Worm (Caenorhabditis elegans) whole organism, L3 larva: Measurements from ENCODE around the gene C07E3.10.

Experiments used
- R02D3.7 ChIP-seq: fragments of 150-350 bp; optimal IDR thresholded peaks from 2 replicates; lab custom pipeline; 2014; ENCODE audit warnings: missing biosample characterization, missing genetic modification characterization
- ZK546.5 ChIP-seq: sonication (generic microtip); optimal IDR thresholded peaks from 2 replicates; lab custom pipeline; 2017; ENCODE audit warnings: missing biosample characterization, missing genetic modification characterization
- aly-2 ChIP-seq: fragments of 150-350 bp; optimal IDR thresholded peaks from 2 replicates; lab custom pipeline; 2014; ENCODE audit warnings: missing biosample characterization, missing genetic modification characterization
- ceh-16 ChIP-seq: sonication (generic microtip); optimal IDR thresholded peaks from 2 replicates; lab custom pipeline; 2017; ENCODE audit warnings: missing biosample characterization, missing genetic modification characterization
- ceh-28 ChIP-seq: fragments of 150-350 bp; optimal IDR thresholded peaks from 2 replicates; lab custom pipeline; 2014; ENCODE audit warnings: missing biosample characterization, missing genetic modification reagents, missing genetic modification characterization
- ceh-82 ChIP-seq: fragments of 150-350 bp; optimal IDR thresholded peaks from 2 replicates; lab custom pipeline; 2014; ENCODE audit warnings: missing biosample characterization, missing genetic modification characterization
- ceh-9 ChIP-seq: sonication (generic microtip); optimal IDR thresholded peaks from 2 replicates; lab custom pipeline; 2018; ENCODE audit warnings: missing biosample characterization, missing genetic modification characterization
- egl-27 ChIP-seq: sonication (generic microtip); optimal IDR thresholded peaks from 4 replicates; lab custom pipeline; 2017; ENCODE audit warnings: missing biosample characterization, missing genetic modification reagents, missing genetic modification characterization
- egl-5 ChIP-seq: fragments of 150-350 bp; optimal IDR thresholded peaks from 2 replicates; lab custom pipeline; 2017; ENCODE audit warnings: missing biosample characterization, missing genetic modification reagents, missing genetic modification characterization, inconsistent platforms
- elt-1 ChIP-seq: fragments of 150-350 bp; optimal IDR thresholded peaks from 2 replicates; lab custom pipeline; 2014; ENCODE audit warnings: missing biosample characterization, missing genetic modification characterization
- elt-2 ChIP-seq: sonication (generic microtip); optimal IDR thresholded peaks from 2 replicates; lab custom pipeline; 2016; ENCODE audit warnings: missing genetic modification reagents, mild to moderate bottlenecking, missing genetic modification characterization, missing compliant biosample characterization
- elt-3 ChIP-seq, 3 experiments: fragments of 150-350 bp in 1 of 3; sonication (generic microtip) in 2 of 3; optimal IDR thresholded peaks; 2 replicates in 2 of 3; 4 replicates in 1 of 3; lab custom pipeline; 2014 to 2017; ENCODE audit warnings: missing biosample characterization in 3 of 3, missing genetic modification characterization in 3 of 3
- eor-1 ChIP-seq, 2 experiments: fragments of 150-350 bp; optimal IDR thresholded peaks; 2 replicates each; lab custom pipeline; 2014 to 2018; ENCODE audit warnings: missing biosample characterization in 2 of 2, missing genetic modification characterization in 2 of 2
- fkh-10 ChIP-seq: sonication (generic microtip); optimal IDR thresholded peaks from 2 replicates; lab custom pipeline; 2017; ENCODE audit warnings: missing biosample characterization, missing genetic modification reagents, missing genetic modification characterization
- fkh-2 ChIP-seq: fragments of 150-350 bp; optimal IDR thresholded peaks from 2 replicates; lab custom pipeline; 2014; ENCODE audit warnings: missing biosample characterization, missing genetic modification reagents, missing genetic modification characterization
- fos-1 ChIP-seq: fragments of 150-350 bp; optimal IDR thresholded peaks from 2 replicates; lab custom pipeline; 2014; ENCODE audit warnings: missing biosample characterization, missing genetic modification characterization
- hmg-11 ChIP-seq: sonication (generic microtip); optimal IDR thresholded peaks from 2 replicates; lab custom pipeline; 2016; ENCODE audit warnings: missing genetic modification characterization, missing compliant biosample characterization
- jun-1 ChIP-seq: fragments of 150-350 bp; optimal IDR thresholded peaks from 2 replicates; lab custom pipeline; 2014; ENCODE audit warnings: missing biosample characterization, missing genetic modification reagents, missing genetic modification characterization
- lin-15B ChIP-seq: fragments of 150-350 bp; optimal IDR thresholded peaks from 2 replicates; lab custom pipeline; 2014; ENCODE audit warnings: missing biosample characterization, missing genetic modification characterization
- lin-39 ChIP-seq: fragments of 150-350 bp; optimal IDR thresholded peaks from 2 replicates; lab custom pipeline; 2018; ENCODE audit warnings: missing biosample characterization, missing genetic modification reagents, missing genetic modification characterization
- mdl-1 ChIP-seq: fragments of 150-350 bp; optimal IDR thresholded peaks from 2 replicates; lab custom pipeline; 2014; ENCODE audit warnings: missing biosample characterization, missing genetic modification characterization
- mml-1 ChIP-seq: fragments of 150-350 bp; sonication (generic microtip); optimal IDR thresholded peaks from 3 replicates; lab custom pipeline; 2014; ENCODE audit warnings: missing biosample characterization, missing genetic modification characterization
- nfya-1 ChIP-seq: sonication (generic microtip); optimal IDR thresholded peaks from 2 replicates; lab custom pipeline; 2017; ENCODE audit warnings: missing genetic modification characterization, mild to moderate bottlenecking, missing compliant biosample characterization, antibody characterized with exemption, moderate library complexity; ENCODE audit not compliant: insufficient read depth
- nhr-11 ChIP-seq: fragments of 150-350 bp; optimal IDR thresholded peaks from 2 replicates; lab custom pipeline; 2014; ENCODE audit warnings: missing biosample characterization, missing genetic modification characterization
- nhr-12 ChIP-seq: fragments of 150-350 bp; optimal IDR thresholded peaks from 2 replicates; lab custom pipeline; 2014; ENCODE audit warnings: missing biosample characterization, missing genetic modification characterization
- nhr-23 ChIP-seq: fragments of 150-350 bp; optimal IDR thresholded peaks from 2 replicates; lab custom pipeline; 2014; ENCODE audit warnings: missing biosample characterization, missing genetic modification reagents, missing genetic modification characterization
- nhr-237 ChIP-seq: fragments of 150-350 bp; optimal IDR thresholded peaks from 2 replicates; lab custom pipeline; 2014; ENCODE audit warnings: missing biosample characterization, missing genetic modification characterization
- nhr-25 ChIP-seq: sonication (generic microtip); optimal IDR thresholded peaks from 2 replicates; lab custom pipeline; 2017; ENCODE audit warnings: missing biosample characterization, missing genetic modification characterization
- nhr-28 ChIP-seq: fragments of 150-350 bp; optimal IDR thresholded peaks from 2 replicates; lab custom pipeline; 2014; ENCODE audit warnings: missing biosample characterization, missing genetic modification characterization
- nhr-43 ChIP-seq: sonication (generic microtip); optimal IDR thresholded peaks from 2 replicates; lab custom pipeline; 2016; ENCODE audit warnings: mild to moderate bottlenecking, missing genetic modification characterization, missing compliant biosample characterization; ENCODE audit not compliant: poor library complexity, severe bottlenecking
- nhr-76 ChIP-seq: fragments of 150-350 bp; sonication (generic microtip); optimal IDR thresholded peaks from 5 replicates; lab custom pipeline; 2014; ENCODE audit warnings: missing biosample characterization, missing genetic modification characterization
- nhr-77 ChIP-seq: fragments of 150-350 bp; optimal IDR thresholded peaks from 2 replicates; lab custom pipeline; 2014; ENCODE audit warnings: missing biosample characterization, missing genetic modification characterization
- pha-4 ChIP-seq: fragments of 150-350 bp; optimal IDR thresholded peaks from 2 replicates; lab custom pipeline; 2014; ENCODE audit warnings: missing biosample characterization, missing genetic modification reagents, missing genetic modification characterization
- pqm-1 ChIP-seq: fragments of 150-350 bp; optimal IDR thresholded peaks from 2 replicates; lab custom pipeline; 2017; ENCODE audit warnings: missing biosample characterization, missing genetic modification characterization, inconsistent platforms
- sea-2 ChIP-seq: fragments of 150-350 bp; sonication (generic microtip); optimal IDR thresholded peaks from 4 replicates; lab custom pipeline; 2014; ENCODE audit warnings: missing biosample characterization, missing genetic modification reagents, missing genetic modification characterization
- skn-1 ChIP-seq: fragments of 150-350 bp; optimal IDR thresholded peaks from 2 replicates; lab custom pipeline; 2014; ENCODE audit warnings: missing biosample characterization, missing genetic modification characterization
- snpc-4 ChIP-seq: fragments of 150-350 bp; optimal IDR thresholded peaks from 2 replicates; lab custom pipeline; 2014; ENCODE audit warnings: missing biosample characterization, missing genetic modification characterization
- tbx-2 ChIP-seq: sonication (generic microtip); optimal IDR thresholded peaks from 2 replicates; lab custom pipeline; 2016; ENCODE audit warnings: mild to moderate bottlenecking, missing genetic modification characterization, missing compliant biosample characterization
- unc-39 ChIP-seq: sonication (generic microtip); optimal IDR thresholded peaks from 4 replicates; lab custom pipeline; 2017; ENCODE audit warnings: missing biosample characterization, missing genetic modification characterization
- zag-1 ChIP-seq: fragments of 150-350 bp; optimal IDR thresholded peaks from 2 replicates; lab custom pipeline; 2014; ENCODE audit warnings: missing biosample characterization, missing genetic modification characterization
- ztf-11 ChIP-seq: fragments of 150-350 bp; optimal IDR thresholded peaks from 2 replicates; lab custom pipeline; 2014; ENCODE audit warnings: missing biosample characterization, missing genetic modification characterization

C07E3.10 gene

DNA sequence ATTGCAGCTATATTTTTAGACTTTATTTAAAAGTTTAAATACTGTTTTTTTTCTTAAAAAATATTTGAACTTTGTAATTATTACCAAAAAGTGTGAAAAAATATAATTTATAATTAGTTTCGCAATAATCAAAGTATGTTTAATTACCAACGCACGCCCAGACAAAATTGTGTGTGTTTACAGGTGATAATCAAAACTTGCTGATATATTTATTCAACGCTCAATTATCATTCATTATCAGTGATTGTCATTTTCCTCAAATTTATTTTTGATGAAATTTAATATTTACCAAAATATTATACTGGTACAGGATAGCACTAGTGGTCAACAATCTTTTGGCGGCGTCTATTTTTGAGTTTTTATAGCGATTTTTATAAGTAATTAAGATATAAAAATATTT lies 26.8 kb downstream of the C07E3.10 start:
- TF ChIP-seq elt-2 (tag; lab: Kevin White, UChicago) = peak; percentile 61
- TF ChIP-seq elt-1 (tag; lab: Kevin White, UChicago) = no peak
- peak; percentile 16 for TF ChIP-seq pqm-1 (tag; lab: Kevin White, UChicago)
- no peak for TF ChIP-seq eor-1 (tag; optimal IDR thresholded peaks at IDR 0.05; lab: Kevin White, UChicago)
- TF ChIP-seq pha-4 (tag; lab: Kevin White, UChicago) = peak; percentile 67

DNA sequence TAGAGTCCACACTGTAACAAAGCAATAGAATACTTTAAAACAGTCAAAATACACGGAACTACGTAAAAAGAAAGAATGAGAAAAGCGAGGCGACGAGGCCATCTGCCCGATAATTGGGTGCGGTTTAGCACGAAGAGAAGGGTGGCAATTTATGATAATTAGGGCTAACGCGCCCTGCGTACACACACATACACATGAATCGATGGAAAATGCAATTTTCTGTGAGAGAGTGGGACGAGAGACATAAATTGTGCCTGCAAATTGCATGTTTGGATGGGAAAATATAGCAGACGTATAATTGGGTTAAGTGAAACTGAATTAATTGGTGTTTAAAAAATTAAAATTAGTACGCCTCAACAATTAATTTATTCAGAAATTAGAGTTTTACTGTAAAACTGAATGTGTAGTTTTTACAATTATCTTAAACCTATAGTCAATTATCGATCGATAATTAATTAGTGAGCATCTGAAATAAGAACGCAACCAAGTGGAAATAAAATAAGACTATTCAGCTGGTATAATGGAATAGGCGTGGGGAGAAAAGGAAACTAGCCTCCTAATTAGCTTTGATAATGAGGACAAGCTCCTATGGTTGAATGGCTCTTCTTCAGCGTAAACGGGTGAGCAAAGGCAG lies 27.5 kb downstream of the C07E3.10 start:
- TF ChIP-seq lin-39 (tag; lab: Kevin White, UChicago) (peak; percentile 17), nhr-12 (tag; lab: Kevin White, UChicago) (no peak), fos-1 (no peak), ZK546.5 (no peak), egl-5 (tag; lab: Kevin White, UChicago) (peak; percentile 61), nhr-25 (tag; lab: Kevin White, UChicago) (no peak), R02D3.7 (tag; lab: Kevin White, UChicago) (no peak)

DNA sequence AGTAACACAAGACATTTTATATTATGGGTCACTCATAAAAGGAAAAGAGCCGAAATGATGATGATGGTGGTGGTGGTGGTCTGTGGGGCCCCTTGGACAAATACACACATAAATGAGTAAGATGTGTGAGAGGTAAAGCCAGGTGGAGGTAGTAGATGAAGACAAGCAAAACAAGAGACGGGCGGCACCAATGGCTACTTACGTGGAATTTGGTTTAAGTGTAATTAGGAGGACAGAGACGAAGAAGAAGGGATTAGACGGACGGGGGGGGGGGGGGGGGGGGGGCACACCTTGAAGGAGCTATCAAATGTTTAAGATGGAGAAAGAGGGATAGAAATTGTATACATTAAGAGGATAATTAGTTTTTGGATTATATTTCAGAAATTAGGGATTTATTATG lies 28.6 kb downstream of the C07E3.10 start:
- TF ChIP-seq nhr-76 (no peak), pha-4 (tag; lab: Kevin White, UChicago) (peak; percentile 5)

DNA sequence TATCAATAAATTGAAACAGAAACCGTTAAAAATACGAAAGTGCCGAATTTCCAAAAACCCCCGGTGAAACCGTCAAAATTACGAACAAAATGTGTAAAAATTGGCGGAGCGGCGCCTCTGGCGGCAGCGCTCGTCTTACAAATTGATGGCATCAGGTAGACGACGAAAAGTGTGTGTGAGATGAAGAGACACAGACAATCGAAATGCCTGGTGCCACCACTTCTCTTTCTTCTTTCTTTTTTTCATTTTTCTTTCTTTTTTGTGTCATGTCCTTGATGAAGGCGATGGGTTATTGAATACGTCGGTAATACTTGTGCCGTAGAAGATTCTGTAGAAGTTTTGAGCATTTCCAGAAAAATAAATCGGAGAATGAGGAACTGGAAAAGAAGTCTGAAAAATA lies 31.7 kb downstream of the C07E3.10 start:
- TF ChIP-seq ceh-28 (tag; lab: Kevin White, UChicago) (no peak), nfya-1 (tag; lab: Kevin White, UChicago) (peak; percentile 19), nhr-25 (tag; lab: Kevin White, UChicago) (peak; percentile 5)

DNA sequence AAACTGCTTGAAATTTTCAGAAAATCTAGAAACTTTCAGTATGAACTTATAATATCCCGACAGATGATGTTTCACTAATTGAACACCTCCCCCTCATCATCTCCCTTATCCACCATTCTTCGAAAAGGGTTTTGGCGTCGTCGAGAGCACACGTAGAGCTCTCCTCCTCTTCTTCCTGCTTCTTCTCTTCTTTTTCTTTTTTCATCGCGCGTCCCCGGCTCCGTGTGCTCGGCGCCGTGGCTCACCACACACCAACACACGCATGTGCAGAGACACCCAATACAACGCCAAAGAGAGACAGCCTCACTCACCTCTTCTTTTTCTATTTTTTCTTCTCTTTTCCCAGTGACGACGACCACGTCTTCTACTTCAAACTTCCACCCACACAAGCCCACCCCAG lies 33.4 kb downstream of the C07E3.10 start:
- no peak for TF ChIP-seq elt-2 (tag; lab: Kevin White, UChicago)
- no peak for TF ChIP-seq nhr-77
- no peak for TF ChIP-seq tbx-2 (tag; lab: Kevin White, UChicago)
- no peak for TF ChIP-seq nhr-23 (tag; lab: Kevin White, UChicago)
- TF ChIP-seq hmg-11 = no peak
- TF ChIP-seq jun-1 (tag; lab: Kevin White, UChicago) = no peak
- no peak for TF ChIP-seq nhr-43 (tag; lab: Kevin White, UChicago)
- TF ChIP-seq, all 47 proteins: peak for 0

DNA sequence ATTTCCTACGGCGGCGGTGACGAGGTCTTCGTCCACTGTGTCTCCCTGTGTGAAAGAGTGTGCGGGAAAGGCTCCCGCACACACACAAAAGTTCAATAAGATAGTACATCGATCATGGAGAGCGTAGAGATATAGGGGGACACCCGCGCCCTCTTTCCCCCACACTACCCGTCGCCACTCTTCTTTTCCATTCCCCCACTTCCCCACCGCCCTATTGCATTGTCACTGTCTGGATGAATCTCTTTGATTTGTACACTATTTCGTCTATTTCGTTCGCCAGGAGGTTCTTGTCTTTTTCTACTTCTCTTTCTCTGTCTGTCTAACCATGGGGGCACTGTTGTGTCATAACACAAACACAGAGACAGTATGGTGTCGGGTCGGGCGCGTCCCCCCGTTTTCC lies 36.1 kb downstream of the C07E3.10 start:
- TF ChIP-seq elt-2 (tag; lab: Kevin White, UChicago) (peak; percentile 57), egl-27 (tag; lab: Kevin White, UChicago) (no peak), mml-1 (no peak), nhr-23 (tag; lab: Kevin White, UChicago) (peak; percentile 76), ztf-11 (tag; lab: Kevin White, UChicago) (no peak), pqm-1 (tag; lab: Kevin White, UChicago) (peak; percentile 33), hmg-11 (peak; percentile 79), lin-39 (tag; lab: Kevin White, UChicago) (no peak), fkh-2 (no peak), ceh-82 (tag; lab: Kevin White, UChicago) (no peak), nhr-11 (no peak), nhr-12 (tag; lab: Kevin White, UChicago) (no peak), elt-1 (tag; lab: Kevin White, UChicago) (no peak), snpc-4 (tag; lab: Kevin White, UChicago) (peak; percentile 2), fkh-10 (GFP tag; lab: Kevin White, UChicago) (no peak), jun-1 (tag; lab: Kevin White, UChicago) (peak; percentile 66), sea-2 (GFP tag; lab: Kevin White, UChicago) (no peak), nhr-28 (tag; lab: Kevin White, UChicago) (no peak), tbx-2 (tag; lab: Kevin White, UChicago) (no peak), R02D3.7 (tag; lab: Kevin White, UChicago) (peak; percentile 16), mdl-1 (tag; lab: Kevin White, UChicago) (no peak), nhr-237 (tag; lab: Kevin White, UChicago) (no peak), aly-2 (no peak), lin-15B (tag; lab: Kevin White, UChicago) (peak; percentile 24), zag-1 (tag; lab: Kevin White, UChicago) (no peak), ceh-9 (tag; lab: Kevin White, UChicago) (no peak), elt-3 (tag; optimal IDR thresholded peaks at IDR 0.05; lab: Kevin White, UChicago) (no peak), skn-1 (tag; lab: Kevin White, UChicago) (no peak), ceh-28 (tag; lab: Kevin White, UChicago) (peak; percentile 41), ZK546.5 (no peak), ceh-16 (tag; lab: Kevin White, UChicago) (no peak), unc-39 (no peak), pha-4 (tag; lab: Kevin White, UChicago) (peak; percentile 85)
